Worm (Caenorhabditis elegans) whole organism, midembryonic: Measurements from ENCODE around the gene F26D11.1.

Source experiments
- cog-1 ChIP-seq: sonication (generic microtip); optimal IDR thresholded peaks from 2 replicates; lab custom pipeline; 2016; ENCODE audit warnings: missing genetic modification characterization, missing compliant biosample characterization
- ref-1 ChIP-seq: fragments of 200-800 bp; sonication (Bioruptor generic); conservative IDR thresholded peaks from 2 replicates; pipeline ENCODE4 v1.3.6; 2022; ENCODE audit warnings: missing genetic modification reagents, missing genetic modification characterization, missing compliant biosample characterization
- tab-1 ChIP-seq: fragments of 200-800 bp; sonication (Bioruptor generic); IDR thresholded peaks from 2 replicates; pipeline ENCODE4 v1.3.6; 2022; ENCODE audit warnings: missing genetic modification characterization, missing compliant biosample characterization

- TF ChIP-seq tab-1 (no peak), cog-1 (tag; lab: Kevin White, UChicago) (no peak), ref-1 (GFP tag; lab: Robert Waterston, UW) (no peak)
Measured at ce11 chrV:8019783-8020182, 38.4 kb downstream of the F26D11.1 start.
